Worm (Caenorhabditis elegans) whole organism, mixed stage, embryonic: ENCODE data around the gene F38E1.6.

Experiments used
- bed-3 ChIP-seq: fragments of 200-800 bp; sonication (Bioruptor generic); optimal IDR thresholded peaks from 3 replicates; lab custom pipeline; 2018; ENCODE audit warnings: mild to moderate bottlenecking, missing genetic modification characterization, moderate library complexity, missing compliant biosample characterization
- blmp-1 ChIP-seq: fragments of 150-350 bp; optimal IDR thresholded peaks from 2 replicates; lab custom pipeline; 2014; ENCODE audit warnings: missing biosample characterization, missing genetic modification characterization
- ceh-39 ChIP-seq: fragments of 150-350 bp; optimal IDR thresholded peaks from 2 replicates; lab custom pipeline; 2014; ENCODE audit warnings: missing biosample characterization, missing genetic modification characterization
- ceh-43 ChIP-seq: fragments of 200-800 bp; sonication (Bioruptor generic); optimal IDR thresholded peaks from 2 replicates; lab custom pipeline; 2018; ENCODE audit warnings: mild to moderate bottlenecking, missing genetic modification characterization, moderate library complexity, missing compliant biosample characterization
- ceh-83 ChIP-seq: fragments of 200-800 bp; sonication (Bioruptor generic); optimal IDR thresholded peaks from 2 replicates; lab custom pipeline; 2018; ENCODE audit warnings: mild to moderate bottlenecking, missing genetic modification characterization, missing compliant biosample characterization
- ces-1 ChIP-seq: fragments of 150-350 bp; optimal IDR thresholded peaks from 2 replicates; lab custom pipeline; 2014; ENCODE audit warnings: missing biosample characterization, missing genetic modification reagents, missing genetic modification characterization
- cnd-1 ChIP-seq: fragments of 200-800 bp; sonication (Bioruptor generic); optimal IDR thresholded peaks from 2 replicates; lab custom pipeline; 2018; ENCODE audit warnings: mild to moderate bottlenecking, missing genetic modification characterization, missing compliant biosample characterization
- drap-1 ChIP-seq: fragments of 200-800 bp; sonication (Bioruptor generic); optimal IDR thresholded peaks from 3 replicates; lab custom pipeline; 2018; ENCODE audit warnings: mild to moderate bottlenecking, missing genetic modification characterization, missing compliant biosample characterization
- elt-1 ChIP-seq: sonication (generic microtip); optimal IDR thresholded peaks from 2 replicates; lab custom pipeline; 2017; ENCODE audit warnings: missing genetic modification characterization, mild to moderate bottlenecking, missing compliant biosample characterization, antibody characterized with exemption, moderate library complexity, borderline replicate concordance; ENCODE audit not compliant: insufficient read depth
- elt-3 ChIP-seq: fragments of 150-350 bp; optimal IDR thresholded peaks from 2 replicates; lab custom pipeline; 2014; ENCODE audit warnings: missing biosample characterization, missing genetic modification characterization
- flh-1 ChIP-seq: fragments of 200-800 bp; sonication (Bioruptor generic); optimal IDR thresholded peaks from 2 replicates; lab custom pipeline; 2018; ENCODE audit warnings: mild to moderate bottlenecking, missing genetic modification characterization, moderate library complexity, missing compliant biosample characterization
- ham-2 ChIP-seq: fragments of 200-800 bp; sonication (Bioruptor generic); optimal IDR thresholded peaks from 2 replicates; lab custom pipeline; 2018; ENCODE audit warnings: mild to moderate bottlenecking, missing genetic modification characterization, missing compliant biosample characterization
- hlh-1 ChIP-seq: fragments of 150-350 bp; optimal IDR thresholded peaks from 2 replicates; lab custom pipeline; 2014; ENCODE audit warnings: missing biosample characterization, missing genetic modification reagents, missing genetic modification characterization
- lin-13 ChIP-seq: fragments of 150-350 bp; optimal IDR thresholded peaks from 2 replicates; lab custom pipeline; 2014; ENCODE audit warnings: missing biosample characterization, missing genetic modification characterization
- lin-32 ChIP-seq: fragments of 200-800 bp; sonication (Bioruptor generic); optimal IDR thresholded peaks from 2 replicates; lab custom pipeline; 2018; ENCODE audit warnings: mild to moderate bottlenecking, missing genetic modification characterization, missing compliant biosample characterization
- lsy-2 ChIP-seq: fragments of 150-350 bp; optimal IDR thresholded peaks from 2 replicates; lab custom pipeline; 2014; ENCODE audit warnings: missing biosample characterization, missing genetic modification characterization
- mab-5 ChIP-seq: fragments of 150-350 bp; optimal IDR thresholded peaks from 2 replicates; lab custom pipeline; 2014; ENCODE audit warnings: missing biosample characterization, missing genetic modification characterization
- mep-1 ChIP-seq: fragments of 150-350 bp; optimal IDR thresholded peaks from 2 replicates; lab custom pipeline; 2017; ENCODE audit warnings: missing biosample characterization, missing genetic modification reagents, missing genetic modification characterization, inconsistent platforms
- mls-2 ChIP-seq: sonication (generic microtip); optimal IDR thresholded peaks from 2 replicates; lab custom pipeline; 2016; ENCODE audit warnings: mild to moderate bottlenecking, missing genetic modification characterization, moderate library complexity, missing compliant biosample characterization
- nhr-12 ChIP-seq: fragments of 150-350 bp; optimal IDR thresholded peaks from 2 replicates; lab custom pipeline; 2014; ENCODE audit warnings: missing biosample characterization, missing genetic modification characterization
- nhr-2 ChIP-seq: fragments of 150-350 bp; optimal IDR thresholded peaks from 2 replicates; lab custom pipeline; 2014; ENCODE audit warnings: missing biosample characterization, missing genetic modification characterization
- nhr-237 ChIP-seq: fragments of 150-350 bp; optimal IDR thresholded peaks from 2 replicates; lab custom pipeline; 2014; ENCODE audit warnings: missing biosample characterization, missing genetic modification characterization
- nhr-28 ChIP-seq: fragments of 150-350 bp; optimal IDR thresholded peaks from 2 replicates; lab custom pipeline; 2014; ENCODE audit warnings: missing biosample characterization, missing genetic modification characterization
- nhr-76 ChIP-seq: sonication (generic microtip); optimal IDR thresholded peaks from 2 replicates; lab custom pipeline; 2017; ENCODE audit warnings: missing biosample characterization, missing genetic modification characterization
- pha-4 ChIP-seq: fragments of 150-350 bp; optimal IDR thresholded peaks from 2 replicates; lab custom pipeline; 2018; ENCODE audit warnings: missing biosample characterization, missing genetic modification reagents, missing genetic modification characterization
- sem-2 ChIP-seq: fragments of 200-800 bp; sonication (Bioruptor generic); optimal IDR thresholded peaks from 2 replicates; lab custom pipeline; 2018; ENCODE audit warnings: mild to moderate bottlenecking, missing genetic modification characterization, missing compliant biosample characterization
- snpc-4 ChIP-seq: fragments of 150-350 bp; optimal IDR thresholded peaks from 2 replicates; lab custom pipeline; 2014; ENCODE audit warnings: missing biosample characterization, missing genetic modification characterization
- unc-120 ChIP-seq: sonication (generic microtip); optimal IDR thresholded peaks from 2 replicates; lab custom pipeline; 2017; ENCODE audit warnings: missing genetic modification characterization, missing compliant biosample characterization; ENCODE audit not compliant: poor library complexity, severe bottlenecking
- unc-62 ChIP-seq: fragments of 150-350 bp; optimal IDR thresholded peaks from 2 replicates; lab custom pipeline; 2014; ENCODE audit warnings: missing biosample characterization, missing genetic modification reagents, missing genetic modification characterization
- zip-8 ChIP-seq: fragments of 150-350 bp; optimal IDR thresholded peaks from 2 replicates; lab custom pipeline; 2014; ENCODE audit warnings: missing biosample characterization, missing genetic modification characterization

The F38E1.6 gene

ce11 chrV:8359113-8359564, 753 bp upstream of the F38E1.6 start, which contains the start of gene mpdu-1:
mpdu-1 (minus strand) TSS chrV:8359163.
- TF ChIP-seq lsy-2 (tag; lab: Kevin White, UChicago) (peak; percentile 23), bed-3 (GFP tag; lab: Kevin White, UChicago) (no peak), mab-5 (tag; lab: Kevin White, UChicago) (no peak), nhr-12 (tag; lab: Kevin White, UChicago) (no peak), cnd-1 (tag; lab: Kevin White, UChicago) (no peak), ces-1 (GFP tag; lab: Kevin White, UChicago) (peak; percentile 49), pha-4 (tag; lab: Kevin White, UChicago) (peak; percentile 4), mep-1 (tag; lab: Kevin White, UChicago) (peak; percentile 45), nhr-2 (tag; lab: Kevin White, UChicago) (no peak), snpc-4 (tag; lab: Kevin White, UChicago) (no peak), unc-120 (tag; lab: Kevin White, UChicago) (no peak)

DNA sequence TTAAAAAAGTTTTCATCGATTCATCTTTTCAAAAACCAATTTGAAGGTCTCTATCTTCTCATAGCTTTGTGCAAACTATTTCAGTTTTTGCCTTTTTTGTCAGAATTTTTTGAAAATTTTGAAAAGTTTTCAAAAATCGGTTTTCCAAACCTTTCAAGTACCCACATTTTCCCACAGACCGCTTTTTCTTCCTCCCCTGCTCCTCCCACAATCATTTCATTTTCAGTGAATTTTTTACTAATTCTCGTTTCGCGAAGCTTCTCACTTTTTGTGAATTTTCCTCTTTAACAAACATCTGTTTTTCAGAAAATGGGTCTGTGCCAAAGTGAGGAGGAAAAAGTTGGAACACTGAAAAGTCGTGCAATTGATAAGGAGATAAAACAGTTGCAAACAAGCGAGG, 10.8 kb downstream of the F38E1.6 start, which contains the start of gene gpa-2:
Gene gpa-2 (plus strand): TSS at position 301 of the 400 bp plus-strand sequence.
- TF ChIP-seq ceh-39 (tag; lab: Kevin White, UChicago), result no peak
- no peak for TF ChIP-seq zip-8
- no peak for TF ChIP-seq ceh-83 (GFP tag; lab: Kevin White, UChicago)
- TF ChIP-seq ceh-43 (GFP tag; lab: Kevin White, UChicago), result no peak
- no peak for TF ChIP-seq lin-13
- TF ChIP-seq flh-1, result no peak
- TF ChIP-seq nhr-2 (tag; lab: Kevin White, UChicago), result no peak
- TF ChIP-seq blmp-1 (tag; lab: Kevin White, UChicago), result no peak
- TF ChIP-seq nhr-76 (tag; lab: Kevin White, UChicago), result no peak
- TF ChIP-seq sem-2, result no peak
- TF ChIP-seq snpc-4 (tag; lab: Kevin White, UChicago), result no peak
- TF ChIP-seq mls-2 (tag; lab: Kevin White, UChicago), result no peak
- no peak for TF ChIP-seq pha-4 (tag; lab: Kevin White, UChicago)
- no peak for TF ChIP-seq hlh-1 (tag; lab: Kevin White, UChicago)
- no peak for TF ChIP-seq nhr-237
- TF ChIP-seq cnd-1 (tag; lab: Kevin White, UChicago), result no peak
- TF ChIP-seq bed-3 (GFP tag; lab: Kevin White, UChicago), result no peak
- TF ChIP-seq ham-2, result no peak
- TF ChIP-seq elt-1 (tag; lab: Kevin White, UChicago), result no peak
- no peak for TF ChIP-seq mab-5 (tag; lab: Kevin White, UChicago)

- TF ChIP-seq zip-8, result no peak
- TF ChIP-seq drap-1 (GFP tag; lab: Kevin White, UChicago), result no peak
- TF ChIP-seq mab-5 (tag; lab: Kevin White, UChicago), result no peak
- no peak for TF ChIP-seq sem-2
- no peak for TF ChIP-seq ces-1 (GFP tag; lab: Kevin White, UChicago)
- no peak for TF ChIP-seq ceh-83 (GFP tag; lab: Kevin White, UChicago)
- TF ChIP-seq lin-13, result no peak
- TF ChIP-seq blmp-1 (tag; lab: Kevin White, UChicago), result no peak
- no peak for TF ChIP-seq flh-1
- no peak for TF ChIP-seq unc-62 (GFP tag; lab: Kevin White, UChicago)
Observed at ce11 chrV:8375419-8375818, 15.5 kb downstream of the F38E1.6 start, which contains the start of gene F38E1.10. F38E1.10 (minus strand) TSS chrV:8375519.

ce11 chrV:8375849-8376248, 16.0 kb downstream of the F38E1.6 start, which contains the start of gene F38E1.3:
F38E1.3 (plus strand) TSS chrV:8376149.
- no peak for TF ChIP-seq nhr-2 (tag; lab: Kevin White, UChicago)
- TF ChIP-seq ceh-43 (GFP tag; lab: Kevin White, UChicago), result no peak
- TF ChIP-seq mab-5 (tag; lab: Kevin White, UChicago), result no peak
- TF ChIP-seq cnd-1 (tag; lab: Kevin White, UChicago), result no peak
- no peak for TF ChIP-seq lin-32
- TF ChIP-seq nhr-237, result no peak
- no peak for TF ChIP-seq ceh-83 (GFP tag; lab: Kevin White, UChicago)
- no peak for TF ChIP-seq unc-62 (GFP tag; lab: Kevin White, UChicago)
- no peak for TF ChIP-seq elt-3 (tag; lab: Kevin White, UChicago)
- no peak for TF ChIP-seq ceh-39 (tag; lab: Kevin White, UChicago)
- no peak for TF ChIP-seq nhr-76 (tag; lab: Kevin White, UChicago)
- TF ChIP-seq nhr-28 (tag; lab: Kevin White, UChicago), result no peak
- TF ChIP-seq lin-13, result no peak
- TF ChIP-seq ham-2, result no peak
- TF ChIP-seq, all 35 proteins: peak for 0

DNA sequence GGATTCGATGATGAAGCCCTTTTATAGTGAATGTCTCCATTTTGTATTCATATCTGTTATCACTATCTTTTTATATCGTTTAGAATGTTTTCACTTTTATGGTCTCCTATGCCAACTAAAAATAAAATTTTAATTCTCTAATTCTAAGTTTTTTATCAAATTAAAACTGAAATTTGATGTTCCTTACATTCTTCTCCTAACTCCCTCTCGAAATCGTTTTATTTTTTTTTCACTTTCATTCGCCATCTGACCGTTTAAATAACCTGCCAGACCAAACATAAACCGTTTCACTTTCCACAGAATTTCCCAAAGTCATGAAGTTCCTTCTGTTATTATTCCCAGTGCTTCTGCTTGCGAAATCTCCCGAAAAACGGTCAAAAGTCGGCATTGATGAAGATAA, 19.3 kb downstream of the F38E1.6 start, which contains the start of gene F52E1.5:
Gene F52E1.5 (plus strand): TSS at position 301 of the 400 bp plus-strand sequence.
- TF ChIP-seq lsy-2 (tag; lab: Kevin White, UChicago) (no peak), nhr-76 (tag; lab: Kevin White, UChicago) (no peak)
